Worm (Caenorhabditis elegans) whole organism, dauer: ENCODE data around the gene rnh-1.0.

ENCODE experiments used
- unc-62 ChIP-seq: sonication (generic microtip); optimal IDR thresholded peaks from 2 replicates; lab custom pipeline; 2017; ENCODE audit warnings: missing biosample characterization, missing genetic modification reagents, missing genetic modification characterization

The rnh-1.0 gene

DNA sequence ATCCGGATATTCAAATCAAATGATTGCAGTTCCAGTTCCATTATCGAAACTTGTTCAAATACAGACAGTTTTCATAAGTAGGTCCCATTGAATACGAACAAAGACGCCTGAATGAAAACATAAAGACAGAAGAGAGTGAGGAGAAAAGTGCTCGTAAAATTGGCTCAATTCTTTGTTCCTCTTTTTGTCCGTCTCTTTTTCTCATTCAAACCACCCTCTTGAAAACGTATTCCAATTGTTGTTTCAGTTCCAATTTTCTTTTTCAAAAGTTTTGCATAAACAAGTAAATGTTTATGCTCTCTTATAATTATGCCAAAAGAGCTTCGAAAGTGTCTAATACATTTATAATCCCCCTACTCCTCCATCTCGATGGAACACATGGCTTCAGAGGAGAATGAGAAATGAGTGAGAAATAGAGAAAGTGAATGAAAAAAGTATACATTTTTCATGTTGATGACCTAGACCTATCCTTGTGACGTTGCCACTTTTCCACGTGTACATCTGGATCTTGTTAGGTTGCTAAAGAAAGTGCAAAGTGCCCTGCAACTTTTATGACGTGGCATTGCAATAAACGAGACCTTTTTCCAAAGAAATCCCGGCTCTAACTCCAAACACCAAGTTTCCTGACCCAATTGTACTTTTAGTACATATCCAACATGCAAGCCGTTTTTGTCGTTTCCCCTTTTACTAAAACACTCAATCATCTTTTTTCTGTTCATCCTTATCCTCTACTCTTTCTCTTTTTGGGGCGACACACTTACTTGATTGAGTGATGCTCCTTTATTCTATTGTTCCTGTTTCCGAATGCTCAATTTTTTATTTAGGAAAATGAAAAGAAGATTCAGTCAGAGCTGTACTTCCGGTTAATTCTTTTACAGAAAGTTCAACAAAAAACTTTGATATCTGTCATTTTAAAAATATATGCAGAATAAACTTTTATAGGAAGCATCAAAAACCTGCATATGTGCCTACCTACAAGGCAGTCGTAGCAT, 51.4 kb downstream of the rnh-1.0 start:
- no peak for TF ChIP-seq unc-62

DNA sequence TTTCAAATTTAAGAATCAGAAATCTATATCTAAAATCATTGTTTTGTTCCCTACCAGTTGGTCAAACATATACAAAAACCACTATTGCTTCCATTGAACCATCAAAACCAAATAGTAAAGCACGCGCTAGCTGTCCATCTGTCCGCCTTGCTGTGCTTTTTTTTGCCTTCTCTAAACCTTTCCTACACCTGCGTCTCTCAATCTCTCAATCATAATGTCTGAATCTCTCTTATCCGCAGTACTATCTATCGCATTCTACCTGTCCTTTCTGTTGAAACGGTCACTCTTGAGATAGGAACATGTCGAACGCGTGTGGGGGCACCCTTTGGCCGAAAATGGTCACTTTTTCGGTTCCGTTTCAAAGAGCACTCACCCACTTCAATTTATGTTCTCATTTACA, 52.2 kb downstream of the rnh-1.0 start:
- TF ChIP-seq unc-62 = no peak
